Fruit fly (Drosophila melanogaster) S2 (cell line): ENCODE measurements around the gene CG9986.

Experiments
- CG8478 ChIP-seq: fragments of >200 bp; optimal IDR thresholded peaks from 2 replicates; lab custom pipeline; 2018
- CTCF ChIP-seq, 2 experiments: fragments of >200 bp; optimal IDR thresholded peaks; 2 replicates each; lab custom pipeline; 2018

dm6 chr3R:28585076-28585821, 20.6 kb upstream of the CG9986 start, which contains the start of gene fkh:
- no peak for TF ChIP-seq CG8478 (lab: Kevin White, UChicago)
- TF ChIP-seq CTCF (optimal IDR thresholded peaks at IDR 0.05; lab: Kevin White, UChicago) = no peak
